Worm (Caenorhabditis elegans) whole organism, L4 larva: Measurements from ENCODE around the gene ZK617.26.
A peak's percentile ranks its signal among the peaks of the same experiment; 100 is the strongest.

Source experiments
- ZK546.5 ChIP-seq, 2 experiments: sonication (generic microtip); optimal IDR thresholded peaks; 2 replicates each; lab custom pipeline; 2017; ENCODE audit warnings: missing biosample characterization in 2 of 2, missing genetic modification characterization in 2 of 2
- madf-5 ChIP-seq, 2 experiments: fragments of 200-800 bp; sonication (Bioruptor generic); IDR thresholded peaks; 2 replicates each; pipeline ENCODE4 v1.3.6; 2022; ENCODE audit warnings: missing compliant biosample characterization in 2 of 2, missing genetic modification characterization in 2 of 2
- mdt-29 ChIP-seq: fragments of 200-800 bp; sonication (Bioruptor generic); IDR thresholded peaks from 2 replicates; pipeline ENCODE4 v1.3.6; 2022; ENCODE audit warnings: missing genetic modification reagents, missing genetic modification characterization, missing compliant biosample characterization
- nhr-11 ChIP-seq: fragments of 150-350 bp; optimal IDR thresholded peaks from 2 replicates; lab custom pipeline; 2014; ENCODE audit warnings: missing biosample characterization, missing genetic modification characterization
- pqm-1 ChIP-seq: sonication (generic microtip); optimal IDR thresholded peaks from 2 replicates; lab custom pipeline; 2017; ENCODE audit warnings: missing biosample characterization, missing genetic modification characterization

DNA sequence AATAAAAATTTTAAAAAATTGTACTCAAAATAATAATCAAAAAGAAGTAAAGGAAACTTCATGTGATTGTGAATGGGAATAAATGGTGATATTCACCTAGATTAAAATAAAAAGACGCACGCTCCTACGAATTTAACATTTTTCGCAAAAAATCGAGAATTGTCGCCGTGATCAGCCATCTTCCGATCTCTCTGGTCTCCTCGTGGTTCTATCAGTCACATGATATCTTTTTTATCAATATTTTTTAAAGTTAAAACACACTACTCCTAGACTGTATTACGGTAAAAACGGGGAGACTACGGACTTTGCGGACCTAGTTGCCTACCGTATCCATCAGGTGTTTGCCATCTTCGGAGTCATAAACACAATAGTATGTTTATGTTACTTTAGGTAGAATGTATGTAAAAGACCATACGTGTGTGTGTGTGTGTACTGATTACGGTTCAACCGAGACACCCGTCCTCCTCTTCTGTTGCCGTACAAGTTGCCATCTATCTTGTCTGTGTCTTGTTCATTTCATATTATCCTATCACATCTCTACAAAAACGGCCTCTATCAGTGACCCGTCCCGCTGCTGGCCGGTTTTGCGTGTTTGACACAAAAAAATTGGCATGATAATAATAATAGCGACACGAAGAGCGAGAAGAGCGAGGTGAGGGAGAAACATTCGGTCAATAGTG is 35.9 kb upstream of the ZK617.26 start, which contains the start of gene T12G3.2:
- no peak for TF ChIP-seq mdt-29 (GFP tag; lab: Robert Waterston, UW)
- peak; percentile 91 for TF ChIP-seq pqm-1 (tag; lab: Kevin White, UChicago)
- TF ChIP-seq nhr-11 (tag; lab: Kevin White, UChicago): no peak
- TF ChIP-seq madf-5 (GFP tag; IDR thresholded peaks at IDR 0.05; lab: Robert Waterston, UW): no peak
- TF ChIP-seq ZK546.5 (tag; optimal IDR thresholded peaks at IDR 0.05; lab: Kevin White, UChicago): no peak
